Worm (Caenorhabditis elegans) whole organism, L1 larva: ENCODE measurements around the gene age-1.

Source experiments
- C16A3.4 ChIP-seq: fragments of 150-350 bp; optimal IDR thresholded peaks from 2 replicates; lab custom pipeline; 2014; ENCODE audit warnings: missing biosample characterization, missing genetic modification characterization
- F16B12.6 ChIP-seq: fragments of 150-350 bp; optimal IDR thresholded peaks from 2 replicates; lab custom pipeline; 2014; ENCODE audit warnings: missing biosample characterization, missing genetic modification characterization
- Y116A8C.19 ChIP-seq: sonication (generic microtip); optimal IDR thresholded peaks from 2 replicates; lab custom pipeline; 2016; ENCODE audit warnings: missing compliant biosample characterization, missing genetic modification characterization, borderline replicate concordance
- alr-1 ChIP-seq: fragments of 200-800 bp; sonication (Bioruptor generic); optimal IDR thresholded peaks from 2 replicates; lab custom pipeline; 2018; ENCODE audit warnings: borderline replicate concordance, mild to moderate bottlenecking, missing genetic modification characterization, missing compliant biosample characterization
- ceh-63 ChIP-seq: fragments of 200-800 bp; sonication (Bioruptor generic); optimal IDR thresholded peaks from 2 replicates; lab custom pipeline; 2018; ENCODE audit warnings: mild to moderate bottlenecking, missing genetic modification characterization, missing compliant biosample characterization
- ceh-8 ChIP-seq: fragments of 200-800 bp; sonication (Bioruptor generic); optimal IDR thresholded peaks from 2 replicates; lab custom pipeline; 2018; ENCODE audit warnings: mild to moderate bottlenecking, missing genetic modification characterization, moderate library complexity, missing compliant biosample characterization
- ceh-82 ChIP-seq, 3 experiments: fragments of 150-350 bp in 1 of 3; sonication (generic microtip) in 2 of 3; optimal IDR thresholded peaks; 2 replicates each; lab custom pipeline; 2014 to 2017; ENCODE audit warnings: missing biosample characterization in 3 of 3, missing genetic modification characterization in 3 of 3
- dpl-1 ChIP-seq, 3 experiments: fragments of 150-350 bp in 2 of 3; sonication (generic microtip) in 1 of 3; optimal IDR thresholded peaks; 2 replicates each; lab custom pipeline; 2014 to 2017; ENCODE audit warnings: missing biosample characterization in 3 of 3, missing genetic modification characterization in 3 of 3, missing genetic modification reagents in 3 of 3
- dsc-1 ChIP-seq: sonication (generic microtip); optimal IDR thresholded peaks from 2 replicates; lab custom pipeline; 2016; ENCODE audit warnings: mild to moderate bottlenecking, missing genetic modification characterization, missing compliant biosample characterization
- efl-1 ChIP-seq, 4 experiments: fragments of 150-350 bp; optimal IDR thresholded peaks in 3 of 4; peaks in 1 of 4; 1 replicate in 1 of 4; 2 replicates in 3 of 4; lab custom pipeline; 2014; ENCODE audit warnings: missing biosample characterization in 2 of 4, missing genetic modification characterization in 2 of 4, missing genetic modification reagents in 2 of 4
- efl-3 ChIP-seq: fragments of 200-800 bp; sonication (Bioruptor generic); optimal IDR thresholded peaks from 2 replicates; lab custom pipeline; 2018; ENCODE audit warnings: mild to moderate bottlenecking, missing genetic modification characterization, missing compliant biosample characterization
- egl-13 ChIP-seq: sonication (generic microtip); optimal IDR thresholded peaks from 2 replicates; lab custom pipeline; 2016; ENCODE audit warnings: missing genotype, missing genetic modification reagents, missing genetic modification characterization, missing compliant biosample characterization
- elt-2 ChIP-seq: sonication (generic microtip); optimal IDR thresholded peaks from 2 replicates; lab custom pipeline; 2016; ENCODE audit warnings: missing genetic modification characterization, mild to moderate bottlenecking, inconsistent platforms, missing compliant biosample characterization, missing genetic modification reagents
- ets-5 ChIP-seq: fragments of 200-800 bp; sonication (Bioruptor generic); IDR thresholded peaks from 2 replicates; pipeline ENCODE4 v1.3.6; 2022; ENCODE audit warnings: missing genetic modification characterization, missing compliant biosample characterization
- fkh-10 ChIP-seq: sonication (generic microtip); optimal IDR thresholded peaks from 2 replicates; lab custom pipeline; 2017; ENCODE audit warnings: missing biosample characterization, missing genetic modification reagents, missing genetic modification characterization
- isw-1 ChIP-seq: fragments of 200-800 bp; sonication (Bioruptor generic); IDR thresholded peaks from 2 replicates; pipeline ENCODE4 v1.3.6; 2022; ENCODE audit warnings: missing genetic modification characterization, missing compliant biosample characterization
- lin-13 ChIP-seq: fragments of 150-350 bp; optimal IDR thresholded peaks from 2 replicates; lab custom pipeline; 2014; ENCODE audit warnings: missing biosample characterization, missing genetic modification reagents, missing genetic modification characterization
- lin-14 ChIP-seq: fragments of 200-800 bp; sonication (Bioruptor generic); optimal IDR thresholded peaks from 2 replicates; lab custom pipeline; 2018; ENCODE audit warnings: mild to moderate bottlenecking, missing genetic modification characterization, moderate library complexity, missing compliant biosample characterization
- lin-15B ChIP-seq: fragments of 150-350 bp; sonication (generic microtip); optimal IDR thresholded peaks from 3 replicates; lab custom pipeline; 2014; ENCODE audit warnings: missing biosample characterization, missing genetic modification characterization
- lin-35 ChIP-seq, 2 experiments: fragments of 150-350 bp; optimal IDR thresholded peaks; 2 replicates each; lab custom pipeline; 2014; ENCODE audit warnings: missing biosample characterization in 2 of 2, missing genetic modification characterization in 2 of 2, missing genetic modification reagents in 2 of 2
- lir-3 ChIP-seq: sonication (generic microtip); optimal IDR thresholded peaks from 2 replicates; lab custom pipeline; 2016; ENCODE audit warnings: mild to moderate bottlenecking, missing genetic modification characterization, moderate library complexity, missing compliant biosample characterization; ENCODE audit not compliant: poor library complexity
- lsy-2 ChIP-seq, 2 experiments: fragments of 150-350 bp; optimal IDR thresholded peaks; 2 replicates each; lab custom pipeline; 2014; ENCODE audit warnings: missing biosample characterization in 2 of 2, missing genetic modification characterization in 2 of 2
- mab-9 ChIP-seq: fragments of 200-800 bp; sonication (Bioruptor generic); IDR thresholded peaks from 2 replicates; pipeline ENCODE4 v1.3.6; 2022; ENCODE audit warnings: missing genetic modification reagents, missing genetic modification characterization, missing compliant biosample characterization
- mdl-1 ChIP-seq, 2 experiments: fragments of 150-350 bp; optimal IDR thresholded peaks; 2 replicates each; lab custom pipeline; 2014 to 2017; ENCODE audit warnings: missing biosample characterization in 2 of 2, missing genetic modification characterization in 2 of 2, inconsistent platforms in 1 of 2
- mep-1 ChIP-seq: fragments of 150-350 bp; optimal IDR thresholded peaks from 2 replicates; lab custom pipeline; 2014; ENCODE audit warnings: missing biosample characterization, missing genetic modification characterization
- nhr-11 ChIP-seq: fragments of 150-350 bp; optimal IDR thresholded peaks from 2 replicates; lab custom pipeline; 2014; ENCODE audit warnings: missing biosample characterization, missing genetic modification characterization
- nhr-20 ChIP-seq: sonication (generic microtip); optimal IDR thresholded peaks from 2 replicates; lab custom pipeline; 2016; ENCODE audit warnings: mild to moderate bottlenecking, missing genetic modification characterization, missing compliant biosample characterization
- nhr-28 ChIP-seq: fragments of 150-350 bp; optimal IDR thresholded peaks from 2 replicates; lab custom pipeline; 2014; ENCODE audit warnings: missing biosample characterization, missing genetic modification characterization
- nhr-71 ChIP-seq: sonication (generic microtip); optimal IDR thresholded peaks from 2 replicates; lab custom pipeline; 2016; ENCODE audit warnings: mild to moderate bottlenecking, missing genetic modification characterization, moderate library complexity, missing compliant biosample characterization
- nhr-85 ChIP-seq: sonication (generic microtip); peaks from one replicate; lab custom pipeline; 2016; ENCODE audit warnings: missing genetic modification characterization, inconsistent platforms, missing compliant biosample characterization
- pag-3 ChIP-seq: sonication (generic microtip); optimal IDR thresholded peaks from 2 replicates; lab custom pipeline; 2017; ENCODE audit warnings: missing genetic modification characterization, mild to moderate bottlenecking, missing compliant biosample characterization, antibody characterized with exemption, borderline replicate concordance; ENCODE audit not compliant: insufficient read depth
- rnt-1 ChIP-seq: sonication (generic microtip); optimal IDR thresholded peaks from 2 replicates; lab custom pipeline; 2016; ENCODE audit warnings: mild to moderate bottlenecking, missing genetic modification characterization, moderate library complexity, missing compliant biosample characterization
- snu-23 ChIP-seq: sonication (generic microtip); optimal IDR thresholded peaks from 2 replicates; lab custom pipeline; 2016; ENCODE audit warnings: missing genetic modification characterization, missing compliant biosample characterization
- sox-4 ChIP-seq: sonication (generic microtip); optimal IDR thresholded peaks from 2 replicates; lab custom pipeline; 2016; ENCODE audit warnings: missing genetic modification characterization, missing compliant biosample characterization
- swsn-7 ChIP-seq: sonication (generic microtip); optimal IDR thresholded peaks from 2 replicates; lab custom pipeline; 2016; ENCODE audit warnings: missing genetic modification characterization, missing compliant biosample characterization
- unc-98 ChIP-seq: fragments of 200-800 bp; sonication (Bioruptor generic); IDR thresholded peaks from 2 replicates; pipeline ENCODE4 v1.3.6; 2022; ENCODE audit warnings: missing genetic modification characterization, missing compliant biosample characterization
- xbp-1 ChIP-seq: sonication (generic microtip); optimal IDR thresholded peaks from 2 replicates; lab custom pipeline; 2016; ENCODE audit warnings: missing genetic modification characterization, missing compliant biosample characterization
- ztf-11 ChIP-seq, 2 experiments: sonication (generic microtip); optimal IDR thresholded peaks; 2 replicates each; lab custom pipeline; 2016 to 2017; ENCODE audit warnings: missing genetic modification characterization in 2 of 2, missing biosample characterization in 1 of 2, missing compliant biosample characterization in 1 of 2

The age-1 gene

DNA sequence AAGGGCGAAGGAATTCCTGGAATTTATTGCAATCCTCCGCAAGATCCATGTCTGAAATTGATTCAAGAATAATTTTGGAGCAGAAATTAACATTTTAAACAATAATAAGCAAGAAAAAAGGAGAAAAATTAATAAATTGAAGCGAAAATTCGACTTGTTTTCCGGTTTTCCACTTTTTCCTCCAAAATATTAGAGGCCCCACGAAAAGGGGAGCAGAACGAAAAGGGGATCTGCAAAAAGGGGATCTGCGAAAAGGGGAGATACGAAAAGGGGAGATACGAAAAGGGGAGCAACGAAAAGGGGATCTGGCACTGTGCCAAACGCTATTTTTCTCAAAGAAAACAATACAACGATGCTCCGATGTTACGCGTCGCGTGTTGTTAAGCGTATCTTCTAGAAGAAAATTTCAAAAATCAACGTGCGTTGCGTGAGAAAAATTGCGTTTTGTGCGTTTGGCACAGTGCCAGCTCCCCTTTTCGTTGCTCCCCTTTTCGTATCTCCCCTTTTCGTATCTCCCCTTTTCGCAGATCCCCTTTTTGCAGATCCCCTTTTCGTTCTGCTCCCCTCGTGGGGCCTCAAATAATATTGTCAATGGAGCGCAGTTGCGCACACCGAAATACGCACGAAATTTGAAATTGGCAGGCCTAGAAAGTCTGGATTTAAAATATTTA is 7.7 kb upstream of the age-1 start, which contains the start of gene Y62F5A.12 (continued):
- peak; percentile 87 for TF ChIP-seq mab-9
- peak; percentile 99 for TF ChIP-seq rnt-1 (tag; lab: Kevin White, UChicago)
- TF ChIP-seq lsy-2 (tag; optimal IDR thresholded peaks at IDR 0.05; lab: Kevin White, UChicago): peak; percentile 72 to 73
- TF ChIP-seq lin-14 (GFP tag; lab: Kevin White, UChicago): peak; percentile 84
- TF ChIP-seq unc-98 (GFP tag; lab: Robert Waterston, UW): peak; percentile 94
- peak; percentile 11 for TF ChIP-seq nhr-11 (tag; lab: Kevin White, UChicago)
- TF ChIP-seq nhr-20: peak; percentile 86
- peak; percentile 82 for TF ChIP-seq lin-15B
- TF ChIP-seq mdl-1 (tag; optimal IDR thresholded peaks at IDR 0.05; lab: Kevin White, UChicago): peak in 1 of 2 experiments; percentile 71
- TF ChIP-seq ceh-63 (GFP tag; lab: Kevin White, UChicago): peak; percentile 86
- peak; percentile 42 for TF ChIP-seq elt-2 (tag; lab: Kevin White, UChicago)
- TF ChIP-seq ceh-82 (tag; optimal IDR thresholded peaks at IDR 0.05; lab: Kevin White, UChicago): peak; percentile 76 to 92 (median 80)
- TF ChIP-seq dsc-1 (tag; lab: Kevin White, UChicago): peak; percentile 83
- TF ChIP-seq swsn-7 (tag; lab: Kevin White, UChicago): peak; percentile 80
- TF ChIP-seq C16A3.4 (tag; lab: Kevin White, UChicago): peak; percentile 71
- peak; percentile 72 for TF ChIP-seq egl-13
- peak; percentile 74 for TF ChIP-seq nhr-85
- TF ChIP-seq lin-13 (GFP tag; lab: Kevin White, UChicago): peak; percentile 59
- TF ChIP-seq sox-4: peak; percentile 78
- TF ChIP-seq dpl-1 (GFP tag; optimal IDR thresholded peaks at IDR 0.05; lab: Kevin White, UChicago): peak; percentile 81 to 89 (median 85)
- TF ChIP-seq xbp-1 (tag; lab: Kevin White, UChicago): peak; percentile 86
- peak; percentile 57 for TF ChIP-seq ceh-8
- peak in 1 of 2 experiments; percentile 94 for TF ChIP-seq ztf-11 (tag; optimal IDR thresholded peaks at IDR 0.05; lab: Kevin White, UChicago)
- peak; percentile 89 for TF ChIP-seq snu-23 (GFP tag; lab: Kevin White, UChicago)
- peak; percentile 89 for TF ChIP-seq isw-1 (GFP tag; lab: Robert Waterston, UW)
- TF ChIP-seq, all 84 proteins: peak for 59; not testable (repeated sequence) for 25

ce11 chrII:11533716-11534115 is 6.9 kb upstream of the age-1 start, which contains the start of gene mdt-8:
Gene mdt-8 (minus strand): TSS chrII:11533816.
- no peak for TF ChIP-seq dsc-1 (tag; lab: Kevin White, UChicago)
- TF ChIP-seq lir-3: no peak
- no peak for TF ChIP-seq ceh-82 (tag; optimal IDR thresholded peaks at IDR 0.05; lab: Kevin White, UChicago)
- TF ChIP-seq fkh-10 (GFP tag; lab: Kevin White, UChicago): no peak
- TF ChIP-seq mab-9: no peak
- no peak for TF ChIP-seq F16B12.6 (tag; lab: Kevin White, UChicago)
- TF ChIP-seq pag-3: no peak
- TF ChIP-seq efl-1 (optimal IDR thresholded peaks at IDR 0.05; lab: Kevin White, UChicago): no peak
- TF ChIP-seq efl-1 (GFP tag; optimal IDR thresholded peaks at IDR 0.05 in 1 of 2; lab: Kevin White, UChicago): no peak
- no peak for TF ChIP-seq efl-3
- no peak for TF ChIP-seq alr-1
- TF ChIP-seq mep-1 (tag; lab: Kevin White, UChicago): no peak
- TF ChIP-seq Y116A8C.19 (tag; lab: Kevin White, UChicago): no peak
- no peak for TF ChIP-seq ets-5 (GFP tag; lab: Robert Waterston, UW)
- TF ChIP-seq lin-35 (GFP tag; optimal IDR thresholded peaks at IDR 0.05; lab: Kevin White, UChicago): no peak
- TF ChIP-seq nhr-71 (tag; lab: Kevin White, UChicago): no peak
- no peak for TF ChIP-seq nhr-28 (tag; lab: Kevin White, UChicago)
